Worm (Caenorhabditis elegans): ENCODE results near the gene adal-1.

The adal-1 gene

ce11 chrII:6937057-6937456 is 43.6 kb upstream of the adal-1 start:
- TF ChIP-seq ceh-79 (tag; optimal IDR thresholded peaks at IDR 0.05) (no peak), F37B4.10 (GFP tag; IDR thresholded peaks at IDR 0.05) (no peak), die-1 (tag; optimal IDR thresholded peaks at IDR 0.05) (no peak), Y53F4B.3 (GFP tag; IDR thresholded peaks at IDR 0.05) (no peak)

ce11 chrII:6936528-6936927 is 43.1 kb upstream of the adal-1 start:
- TF ChIP-seq ccch-3 (GFP tag; optimal IDR thresholded peaks at IDR 0.05): no peak
- TF ChIP-seq nhr-120 (GFP tag; IDR thresholded peaks at IDR 0.05): no peak
- no peak for TF ChIP-seq ets-4 (GFP tag; optimal IDR thresholded peaks at IDR 0.05)
- TF ChIP-seq B0336.3 (GFP tag; IDR thresholded peaks at IDR 0.05): no peak
- TF ChIP-seq F57A8.1 (GFP tag; optimal IDR thresholded peaks at IDR 0.05): no peak
- no peak for TF ChIP-seq lin-40 (tag; optimal IDR thresholded peaks at IDR 0.05)
- no peak for TF ChIP-seq lir-1 (GFP tag; conservative IDR thresholded peaks at IDR 0.05)
- TF ChIP-seq nhr-80 (tag; optimal IDR thresholded peaks at IDR 0.05): peak; percentile 38

- TF ChIP-seq dox-1 (GFP tag; IDR thresholded peaks at IDR 0.05) (no peak), ceh-100 (GFP tag; IDR thresholded peaks at IDR 0.05) (no peak), nhr-80 (tag; optimal IDR thresholded peaks at IDR 0.05) (peak; percentile 2), ceh-27 (GFP tag; optimal IDR thresholded peaks at IDR 0.05) (no peak)
These were observed 42.5 kb upstream of the adal-1 start for ce11 chrII:6935975-6936374.

ce11 chrII:6934729-6935128 is 41.3 kb upstream of the adal-1 start:
- TF ChIP-seq hlh-26 (GFP tag; conservative IDR thresholded peaks at IDR 0.05): no peak
- TF ChIP-seq mes-4 (tag; optimal IDR thresholded peaks at IDR 0.05): no peak

ce11 chrII:6932978-6933377 is 39.5 kb upstream of the adal-1 start:
- peak; percentile 11 for TF ChIP-seq nhr-80 (tag; optimal IDR thresholded peaks at IDR 0.05)
- TF ChIP-seq T26A5.8 (tag; optimal IDR thresholded peaks at IDR 0.05): no peak
- no peak for TF ChIP-seq nfya-1 (tag; optimal IDR thresholded peaks at IDR 0.05; ENCODE audit: borderline replicate concordance, insufficient read depth)
- no peak for TF ChIP-seq dpl-1 (GFP tag; optimal IDR thresholded peaks at IDR 0.05)
- TF ChIP-seq F33H1.4 (GFP tag; IDR thresholded peaks at IDR 0.05): no peak
- TF ChIP-seq madf-3 (GFP tag; IDR thresholded peaks at IDR 0.05): no peak

ce11 chrII:6930072-6930471 is 36.6 kb upstream of the adal-1 start:
- TF ChIP-seq bed-1 (GFP tag; IDR thresholded peaks at IDR 0.05): no peak
- TF ChIP-seq hmg-1.2 (GFP tag; IDR thresholded peaks at IDR 0.05): peak; percentile 17; the same call in 1 of the 2 replicates
- TF ChIP-seq gei-17 (GFP tag; optimal IDR thresholded peaks at IDR 0.05): no peak
- no peak for TF ChIP-seq zim-3 (tag; optimal IDR thresholded peaks at IDR 0.05)
- peak; percentile 10 for TF ChIP-seq nhr-80 (tag; optimal IDR thresholded peaks at IDR 0.05)
- TF ChIP-seq Y53F4B.3 (GFP tag; IDR thresholded peaks at IDR 0.05): no peak
- no peak for TF ChIP-seq cebp-1 (GFP tag; IDR thresholded peaks at IDR 0.05)
- peak; percentile 61 for TF ChIP-seq cebp-1 (tag; optimal IDR thresholded peaks at IDR 0.05)

ce11 chrII:6928416-6928815 is 35.0 kb upstream of the adal-1 start, which contains the start of gene flcn-1:
Gene flcn-1, plus strand, starts transcription at chrII:6928763.
- TF ChIP-seq cebp-1 (GFP tag; IDR thresholded peaks at IDR 0.05): no peak
- peak; percentile 38 for TF ChIP-seq cebp-1 (tag; optimal IDR thresholded peaks at IDR 0.05)
- peak; percentile 22 for TF ChIP-seq attf-5 (GFP tag; optimal IDR thresholded peaks at IDR 0.05)
- TF ChIP-seq nfyb-1 (GFP tag; IDR thresholded peaks at IDR 0.05): peak; percentile 25; the same call in 1 of the 2 replicates
- TF ChIP-seq hmg-1.2 (GFP tag; IDR thresholded peaks at IDR 0.05): peak; percentile 62; the same call in 1 of the 2 replicates
- TF ChIP-seq lin-35 (GFP tag; optimal IDR thresholded peaks at IDR 0.05): peak in 1 of 3 experiments; percentile 44
- TF ChIP-seq snpc-4 (GFP tag; optimal IDR thresholded peaks at IDR 0.05): no peak
- TF ChIP-seq snpc-4 (tag; optimal IDR thresholded peaks at IDR 0.05): no peak
- TF ChIP-seq nhr-80 (tag; optimal IDR thresholded peaks at IDR 0.05): peak; percentile 2
- TF ChIP-seq F23B12.7 (tag; optimal IDR thresholded peaks at IDR 0.05; ENCODE audit: insufficient read depth): no peak
- TF ChIP-seq ceh-27 (GFP tag; optimal IDR thresholded peaks at IDR 0.05): peak; percentile 17
